Fruit fly (Drosophila melanogaster) whole organism: ENCODE measurements around the gene CG13282.

Experiments
- CG8478 ChIP-seq: fragments of >200 bp; optimal IDR thresholded peaks from 2 replicates; lab custom pipeline; 2018; ENCODE audit warnings: inconsistent platforms
- Dll ChIP-seq: fragments of >200 bp; optimal IDR thresholded peaks from 2 replicates; lab custom pipeline; 2017
- EcR ChIP-seq, 2 experiments: fragments of >200 bp; optimal IDR thresholded peaks; 2 replicates each; lab custom pipeline; 2017; ENCODE audit warnings: missing biosample characterization in 2 of 2, missing genetic modification characterization in 2 of 2, missing genetic modification reagents in 2 of 2
- pan ChIP-seq: fragments of >200 bp; optimal IDR thresholded peaks from 2 replicates; lab custom pipeline; 2017
- psq ChIP-seq: fragments of >200 bp; optimal IDR thresholded peaks from 2 replicates; lab custom pipeline; 2017
- usp ChIP-seq: fragments of >200 bp; optimal IDR thresholded peaks from 2 replicates; lab custom pipeline; 2017; ENCODE audit warnings: missing biosample characterization, missing genetic modification characterization, mixed read lengths

DNA sequence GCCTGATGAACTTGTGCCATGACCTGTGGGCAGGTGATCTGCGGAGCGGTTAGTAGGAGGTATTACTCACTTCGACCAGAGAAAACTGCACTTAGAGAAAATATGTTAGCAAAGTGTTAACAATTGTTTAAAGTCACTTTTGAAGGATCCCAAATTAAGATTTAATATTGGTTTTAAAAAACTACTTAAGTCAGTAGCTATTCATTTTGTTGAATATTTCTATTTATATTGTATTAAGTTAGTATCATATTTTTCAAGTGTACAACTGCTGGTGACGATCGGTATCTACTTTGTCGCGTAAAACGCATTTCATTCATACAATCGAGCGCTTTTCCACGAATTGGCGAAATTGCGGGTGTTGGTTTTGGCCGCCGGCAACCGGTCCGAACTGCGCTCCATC, 30.7 kb downstream of the CG13282 start:
- TF ChIP-seq usp (GFP tag; lab: Kevin White, UChicago) (no peak), pan (no peak), psq (lab: Kevin White, UChicago) (no peak), CG8478 (lab: Kevin White, UChicago) (no peak), Dll (lab: Kevin White, UChicago) (no peak), EcR (GFP tag; optimal IDR thresholded peaks at IDR 0.05; lab: Kevin White, UChicago) (no peak)
